Fruit fly (Drosophila melanogaster) Kc167 (cell line): ENCODE measurements around the gene tctn.

Source experiments
- Myc ChIP-seq: fragments of >200 bp; optimal IDR thresholded peaks from 2 replicates; lab custom pipeline; 2017; ENCODE audit warnings: missing external identifiers
- Sin3A ChIP-seq: fragments of >200 bp; optimal IDR thresholded peaks from 2 replicates; lab custom pipeline; 2018; ENCODE audit warnings: missing external identifiers
- h ChIP-seq: fragments of >200 bp; optimal IDR thresholded peaks from 3 replicates; lab custom pipeline; 2018; ENCODE audit warnings: missing external identifiers
- insv ChIP-seq: fragments of >200 bp; optimal IDR thresholded peaks from 3 replicates; lab custom pipeline; 2018; ENCODE audit warnings: missing external identifiers
- psq ChIP-seq: fragments of >200 bp; optimal IDR thresholded peaks from 2 replicates; lab custom pipeline; 2017; ENCODE audit warnings: missing external identifiers
- ttk ChIP-seq: sonication (Bioruptor generic); optimal IDR thresholded peaks from 2 replicates; lab custom pipeline; 2017; ENCODE audit warnings: missing external identifiers

tctn gene

DNA sequence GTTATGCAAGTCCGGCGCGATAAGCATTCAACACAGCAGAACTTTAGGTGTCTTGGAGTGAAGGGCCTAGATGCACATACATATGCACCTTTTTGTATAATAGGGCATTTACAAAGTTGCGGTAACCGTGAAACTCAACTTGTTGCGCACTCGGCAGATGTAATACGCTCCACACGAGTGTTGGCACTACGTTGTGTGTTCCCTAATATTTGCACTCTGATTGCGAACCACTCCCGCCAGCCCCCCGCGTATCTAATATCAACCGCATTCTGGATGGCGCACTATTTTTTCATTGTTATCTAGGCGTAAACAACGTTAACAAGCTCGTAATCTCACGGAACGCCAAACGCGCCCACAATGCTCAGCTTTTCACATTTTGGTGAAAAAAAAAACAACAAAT lies 50.1 kb downstream of the tctn start:
- TF ChIP-seq ttk = no peak
- TF ChIP-seq psq (lab: Kevin White, UChicago) = no peak
- no peak for TF ChIP-seq Myc (lab: Kevin White, UChicago)
- TF ChIP-seq h = no peak
- no peak for TF ChIP-seq insv
- TF ChIP-seq Sin3A (lab: Kevin White, UChicago) = no peak

DNA sequence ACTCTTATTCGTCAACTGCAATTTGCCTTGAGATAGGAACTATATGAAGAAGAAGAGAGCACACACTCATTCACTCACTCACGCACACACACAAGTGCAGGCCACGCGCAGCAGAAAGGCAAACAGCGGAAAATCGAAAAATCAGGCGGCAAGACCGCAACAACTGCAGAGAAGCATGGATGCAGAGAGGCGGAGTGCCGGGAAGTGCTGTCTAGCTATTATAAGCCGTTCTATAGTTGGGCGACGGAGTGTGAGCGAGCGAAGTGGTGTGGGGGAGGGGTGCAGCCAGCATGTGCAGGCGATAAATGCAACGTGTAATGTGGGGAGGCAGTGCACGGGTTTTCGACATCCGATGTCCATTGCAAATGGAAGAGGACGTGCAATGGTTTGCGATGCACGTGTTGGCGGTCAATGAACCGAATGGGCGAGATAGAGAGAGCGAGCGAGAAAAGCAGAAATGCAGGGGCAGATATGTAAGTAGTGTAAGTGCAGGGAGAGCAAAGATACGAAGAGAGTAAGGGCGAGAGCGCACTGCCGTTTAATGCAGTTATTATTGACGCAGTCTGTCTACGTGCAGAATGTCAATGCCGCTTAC lies 51.6 kb downstream of the tctn start:
- TF ChIP-seq psq (lab: Kevin White, UChicago) = no peak
- no peak for TF ChIP-seq Sin3A (lab: Kevin White, UChicago)
- no peak for TF ChIP-seq Myc (lab: Kevin White, UChicago)
- TF ChIP-seq insv = no peak
- no peak for TF ChIP-seq h
- no peak for TF ChIP-seq ttk
